Worm (Caenorhabditis elegans) whole organism, L3 larva: ENCODE measurements around the gene C14F11.4.

Experiments used
- ama-1 ChIP-seq: fragments of 150-350 bp; optimal IDR thresholded peaks from 2 replicates; lab custom pipeline; 2018
- pqm-1 ChIP-seq: fragments of 150-350 bp; optimal IDR thresholded peaks from 2 replicates; lab custom pipeline; 2017; ENCODE audit warnings: missing biosample characterization, missing genetic modification characterization, inconsistent platforms
- ztf-4 ChIP-seq: fragments of 150-350 bp; optimal IDR thresholded peaks from 2 replicates; lab custom pipeline; 2014; ENCODE audit warnings: missing biosample characterization, missing genetic modification characterization

DNA sequence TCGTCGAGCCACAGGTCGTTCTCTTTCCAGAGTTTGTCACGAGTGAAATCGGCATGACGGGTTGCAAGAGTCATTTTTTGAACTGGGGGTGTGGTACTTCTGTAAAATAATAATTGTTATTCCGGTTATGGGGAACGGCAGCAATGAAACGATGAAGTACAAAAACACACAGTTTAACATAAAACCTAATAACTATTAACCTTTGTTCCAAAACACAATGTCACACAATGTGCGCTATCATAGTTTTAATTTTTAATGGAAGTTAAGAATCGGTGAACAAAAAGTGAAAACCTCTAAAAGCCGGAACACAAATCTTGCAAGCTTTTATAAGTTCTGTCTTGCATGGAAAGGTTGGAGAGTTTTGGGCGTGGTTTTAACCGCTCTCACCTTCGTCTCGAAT lies 2.6 kb upstream of the C14F11.4 start, which contains the start of gene hsp-43:
- TF ChIP-seq ama-1 (lab: Kevin White, UChicago) (no peak), ztf-4 (tag; lab: Kevin White, UChicago) (no peak), pqm-1 (tag; lab: Kevin White, UChicago) (no peak)
